Worm (Caenorhabditis elegans) whole organism, late embryonic: ENCODE measurements around the gene srlf-16.

Experiments
- dmd-4 ChIP-seq: sonication (generic microtip); optimal IDR thresholded peaks from 2 replicates; lab custom pipeline; 2016; ENCODE audit warnings: borderline replicate concordance, missing genetic modification characterization, missing compliant biosample characterization
- pat-9 ChIP-seq: fragments of 200-800 bp; sonication (Bioruptor generic); optimal IDR thresholded peaks from 2 replicates; lab custom pipeline; 2018; ENCODE audit warnings: mild to moderate bottlenecking, missing genetic modification characterization, moderate library complexity, missing compliant biosample characterization
- pha-2 ChIP-seq: sonication (generic microtip); optimal IDR thresholded peaks from 2 replicates; lab custom pipeline; 2017; ENCODE audit warnings: mild to moderate bottlenecking, missing genetic modification characterization, missing compliant biosample characterization
- pha-4 ChIP-seq: fragments of 150-350 bp; optimal IDR thresholded peaks from 2 replicates; lab custom pipeline; 2018; ENCODE audit warnings: missing biosample characterization, missing genetic modification reagents, missing genetic modification characterization

- TF ChIP-seq dmd-4 (tag; lab: Kevin White, UChicago) (no peak), pat-9 (no peak), pha-4 (tag; lab: Kevin White, UChicago) (no peak), pha-2 (tag; lab: Kevin White, UChicago) (no peak)
Measured at ce11 chrV:8062074-8062473, 42.5 kb upstream of the srlf-16 start, which contains the start of gene str-139.
